Worm (Caenorhabditis elegans) whole organism, L1 larva: ENCODE measurements around the gene T08A11.1.
A peak's percentile ranks its signal among the peaks of the same experiment; 100 is the strongest.

Experiments
- C34B4.2 ChIP-seq: sonication (generic microtip); optimal IDR thresholded peaks from 2 replicates; lab custom pipeline; 2017; ENCODE audit warnings: mild to moderate bottlenecking, missing genetic modification characterization, missing compliant biosample characterization
- F16B12.6 ChIP-seq: fragments of 150-350 bp; optimal IDR thresholded peaks from 2 replicates; lab custom pipeline; 2014; ENCODE audit warnings: missing biosample characterization, missing genetic modification characterization
- Y116A8C.19 ChIP-seq: sonication (generic microtip); optimal IDR thresholded peaks from 2 replicates; lab custom pipeline; 2016; ENCODE audit warnings: missing compliant biosample characterization, missing genetic modification characterization, borderline replicate concordance
- aly-2 ChIP-seq: fragments of 150-350 bp; optimal IDR thresholded peaks from 2 replicates; lab custom pipeline; 2014; ENCODE audit warnings: missing biosample characterization, missing genetic modification characterization
- ceh-88 ChIP-seq: fragments of 200-800 bp; sonication (Bioruptor generic); IDR thresholded peaks from 2 replicates; pipeline ENCODE4 v1.3.6; 2022; ENCODE audit warnings: missing genetic modification characterization, missing compliant biosample characterization
- dpl-1 ChIP-seq, 3 experiments: fragments of 150-350 bp in 2 of 3; sonication (generic microtip) in 1 of 3; optimal IDR thresholded peaks; 2 replicates each; lab custom pipeline; 2014 to 2017; ENCODE audit warnings: missing biosample characterization in 3 of 3, missing genetic modification characterization in 3 of 3, missing genetic modification reagents in 3 of 3
- efl-1 ChIP-seq, 4 experiments: fragments of 150-350 bp; optimal IDR thresholded peaks in 3 of 4; peaks in 1 of 4; 1 replicate in 1 of 4; 2 replicates in 3 of 4; lab custom pipeline; 2014; ENCODE audit warnings: missing biosample characterization in 2 of 4, missing genetic modification characterization in 2 of 4, missing genetic modification reagents in 2 of 4
- efl-3 ChIP-seq: fragments of 200-800 bp; sonication (Bioruptor generic); optimal IDR thresholded peaks from 2 replicates; lab custom pipeline; 2018; ENCODE audit warnings: mild to moderate bottlenecking, missing genetic modification characterization, missing compliant biosample characterization
- egl-13 ChIP-seq: sonication (generic microtip); optimal IDR thresholded peaks from 2 replicates; lab custom pipeline; 2016; ENCODE audit warnings: missing genotype, missing genetic modification reagents, missing genetic modification characterization, missing compliant biosample characterization
- fkh-4 ChIP-seq: sonication (generic microtip); optimal IDR thresholded peaks from 2 replicates; lab custom pipeline; 2016; ENCODE audit warnings: missing compliant biosample characterization, missing genetic modification characterization, borderline replicate concordance
- fos-1 ChIP-seq: fragments of 150-350 bp; optimal IDR thresholded peaks from 2 replicates; lab custom pipeline; 2014; ENCODE audit warnings: missing biosample characterization, missing genetic modification characterization
- grh-1 ChIP-seq: fragments of 200-800 bp; sonication (Bioruptor generic); IDR thresholded peaks from 2 replicates; pipeline ENCODE4 v1.3.6; 2022; ENCODE audit warnings: missing genetic modification reagents, missing genetic modification characterization, missing compliant biosample characterization
- hpl-2 ChIP-seq: fragments of 150-350 bp; optimal IDR thresholded peaks from 2 replicates; lab custom pipeline; 2014; ENCODE audit warnings: missing biosample characterization, missing genetic modification reagents, missing genetic modification characterization
- isw-1 ChIP-seq: fragments of 200-800 bp; sonication (Bioruptor generic); IDR thresholded peaks from 2 replicates; pipeline ENCODE4 v1.3.6; 2022; ENCODE audit warnings: missing genetic modification characterization, missing compliant biosample characterization
- jun-1 ChIP-seq: fragments of 150-350 bp; optimal IDR thresholded peaks from 2 replicates; lab custom pipeline; 2014; ENCODE audit warnings: missing biosample characterization, missing genetic modification reagents, missing genetic modification characterization
- lin-15B ChIP-seq: fragments of 150-350 bp; sonication (generic microtip); optimal IDR thresholded peaks from 3 replicates; lab custom pipeline; 2014; ENCODE audit warnings: missing biosample characterization, missing genetic modification characterization
- mab-9 ChIP-seq: fragments of 200-800 bp; sonication (Bioruptor generic); IDR thresholded peaks from 2 replicates; pipeline ENCODE4 v1.3.6; 2022; ENCODE audit warnings: missing genetic modification reagents, missing genetic modification characterization, missing compliant biosample characterization
- mdl-1 ChIP-seq, 2 experiments: fragments of 150-350 bp; optimal IDR thresholded peaks; 2 replicates each; lab custom pipeline; 2014 to 2017; ENCODE audit warnings: missing biosample characterization in 2 of 2, missing genetic modification characterization in 2 of 2, inconsistent platforms in 1 of 2
- mef-2 ChIP-seq: fragments of 150-350 bp; optimal IDR thresholded peaks from 2 replicates; lab custom pipeline; 2014; ENCODE audit warnings: missing biosample characterization, missing genetic modification characterization
- nhr-20 ChIP-seq: sonication (generic microtip); optimal IDR thresholded peaks from 2 replicates; lab custom pipeline; 2016; ENCODE audit warnings: mild to moderate bottlenecking, missing genetic modification characterization, missing compliant biosample characterization
- nhr-237 ChIP-seq: fragments of 150-350 bp; optimal IDR thresholded peaks from 2 replicates; lab custom pipeline; 2014; ENCODE audit warnings: missing biosample characterization, missing genetic modification characterization
- nhr-77 ChIP-seq: fragments of 150-350 bp; optimal IDR thresholded peaks from 2 replicates; lab custom pipeline; 2014; ENCODE audit warnings: missing biosample characterization, missing genetic modification characterization
- nhr-85 ChIP-seq: sonication (generic microtip); peaks from one replicate; lab custom pipeline; 2016; ENCODE audit warnings: missing genetic modification characterization, inconsistent platforms, missing compliant biosample characterization
- rnt-1 ChIP-seq: sonication (generic microtip); optimal IDR thresholded peaks from 2 replicates; lab custom pipeline; 2016; ENCODE audit warnings: mild to moderate bottlenecking, missing genetic modification characterization, moderate library complexity, missing compliant biosample characterization
- skn-1 ChIP-seq: fragments of 150-350 bp; optimal IDR thresholded peaks from 2 replicates; lab custom pipeline; 2014; ENCODE audit warnings: missing biosample characterization, missing genetic modification characterization
- snu-23 ChIP-seq: sonication (generic microtip); optimal IDR thresholded peaks from 2 replicates; lab custom pipeline; 2016; ENCODE audit warnings: missing genetic modification characterization, missing compliant biosample characterization
- sptf-1 ChIP-seq: fragments of 150-350 bp; optimal IDR thresholded peaks from 2 replicates; lab custom pipeline; 2014; ENCODE audit warnings: missing biosample characterization, missing genetic modification characterization
- unc-130 ChIP-seq: fragments of 150-350 bp; optimal IDR thresholded peaks from 2 replicates; lab custom pipeline; 2017; ENCODE audit warnings: missing biosample characterization, missing genetic modification characterization, inconsistent platforms
- unc-30 ChIP-seq: sonication (generic microtip); optimal IDR thresholded peaks from 2 replicates; lab custom pipeline; 2017; ENCODE audit warnings: missing biosample characterization, missing genetic modification characterization
- unc-86 ChIP-seq: sonication (generic microtip); optimal IDR thresholded peaks from 2 replicates; lab custom pipeline; 2016; ENCODE audit warnings: missing genetic modification characterization, missing compliant biosample characterization
- unc-98 ChIP-seq: fragments of 200-800 bp; sonication (Bioruptor generic); IDR thresholded peaks from 2 replicates; pipeline ENCODE4 v1.3.6; 2022; ENCODE audit warnings: missing genetic modification characterization, missing compliant biosample characterization
- zip-4 ChIP-seq: fragments of 200-800 bp; sonication (Bioruptor generic); optimal IDR thresholded peaks from 2 replicates; lab custom pipeline; 2018; ENCODE audit warnings: mild to moderate bottlenecking, missing genetic modification characterization, moderate library complexity, missing compliant biosample characterization
- ztf-4 ChIP-seq: fragments of 150-350 bp; optimal IDR thresholded peaks from 2 replicates; lab custom pipeline; 2014; ENCODE audit warnings: missing biosample characterization, missing genetic modification characterization

T08A11.1 gene

ce11 chrIII:4269220-4269935 lies 6.4 kb upstream of the T08A11.1 start, which contains the start of the genes sftb-1 and R10E4.1 (continued):
- no peak for TF ChIP-seq unc-30 (tag; lab: Kevin White, UChicago)
- peak; percentile 30 for TF ChIP-seq lin-15B (tag; lab: Kevin White, UChicago)
- peak; percentile 55 for TF ChIP-seq isw-1
- TF ChIP-seq aly-2, result peak; percentile 29
- 0 out of 2 replicates have a peak, but pooled peaks have one; percentile 40 for TF ChIP-seq grh-1 (GFP tag; lab: Robert Waterston, UW)
- 0 out of 2 replicates have a peak, but pooled peaks have one; percentile 18 for TF ChIP-seq mab-9 (GFP tag; lab: Robert Waterston, UW)
- TF ChIP-seq fkh-4 (tag; lab: Kevin White, UChicago), result no peak
- peak; percentile 22 for TF ChIP-seq hpl-2 (GFP tag; lab: Kevin White, UChicago)

- no peak for TF ChIP-seq lin-15B (tag; lab: Kevin White, UChicago)
- no peak for TF ChIP-seq efl-1 (optimal IDR thresholded peaks at IDR 0.05; lab: Kevin White, UChicago)
- TF ChIP-seq efl-1 (GFP tag; optimal IDR thresholded peaks at IDR 0.05 in 1 of 2; lab: Kevin White, UChicago), result peak in 1 of 2 experiments; percentile 70
Measured at ce11 chrIII:4265892-4266291, 2.9 kb upstream of the T08A11.1 start.

- TF ChIP-seq fos-1 (tag; lab: Kevin White, UChicago) (no peak), unc-98 (GFP tag; lab: Robert Waterston, UW) (no peak), unc-86 (tag; lab: Kevin White, UChicago) (no peak), aly-2 (no peak), unc-130 (no peak), nhr-85 (tag; lab: Kevin White, UChicago) (no peak), ztf-4 (tag; lab: Kevin White, UChicago) (no peak)
- TF ChIP-seq, all 84 proteins: peak for 0
Measured at ce11 chrIII:4257896-4258295, 5.1 kb downstream of the T08A11.1 start.

ce11 chrIII:4247571-4247970 lies 15.4 kb downstream of the T08A11.1 start, which contains the start of gene Y44F5A.1:
Gene Y44F5A.1 (minus strand): TSS chrIII:4247671.
- TF ChIP-seq nhr-77 (tag; lab: Kevin White, UChicago) (no peak), rnt-1 (tag; lab: Kevin White, UChicago) (no peak), F16B12.6 (tag; lab: Kevin White, UChicago) (no peak), unc-30 (tag; lab: Kevin White, UChicago) (no peak)

ce11 chrIII:4244285-4244684 lies 18.7 kb downstream of the T08A11.1 start, which contains the start of gene zhit-2:
Gene zhit-2 (minus strand): TSS chrIII:4244385.
- no peak for TF ChIP-seq mdl-1 (tag; optimal IDR thresholded peaks at IDR 0.05; lab: Kevin White, UChicago)

- peak; percentile 2 for TF ChIP-seq nhr-85 (tag; lab: Kevin White, UChicago)
- no peak for TF ChIP-seq efl-1 (optimal IDR thresholded peaks at IDR 0.05; lab: Kevin White, UChicago)
- TF ChIP-seq efl-1 (GFP tag; optimal IDR thresholded peaks at IDR 0.05 in 1 of 2; lab: Kevin White, UChicago), result peak in 1 of 2 experiments; percentile 31
- no peak for TF ChIP-seq skn-1 (tag; lab: Kevin White, UChicago)
Measured at ce11 chrIII:4243461-4243860, 19.5 kb downstream of the T08A11.1 start, which contains the start of gene mrpl-21. Gene mrpl-21 (minus strand): TSS chrIII:4243561.

ce11 chrIII:4242225-4242862 lies 20.6 kb downstream of the T08A11.1 start, which contains the start of gene F43C1.7:
Gene F43C1.7 (minus strand): TSS chrIII:4242575.
- TF ChIP-seq sptf-1 (tag; lab: Kevin White, UChicago), result no peak
- no peak for TF ChIP-seq jun-1 (tag; lab: Kevin White, UChicago)
- TF ChIP-seq egl-13 (tag; lab: Kevin White, UChicago), result no peak
- TF ChIP-seq nhr-20 (tag; lab: Kevin White, UChicago), result no peak
- TF ChIP-seq C34B4.2 (tag; lab: Kevin White, UChicago), result no peak
- TF ChIP-seq mef-2 (tag; lab: Kevin White, UChicago), result no peak
- TF ChIP-seq skn-1 (tag; lab: Kevin White, UChicago), result peak; percentile 66
- no peak for TF ChIP-seq ceh-88 (GFP tag; lab: Robert Waterston, UW)
- no peak for TF ChIP-seq dpl-1 (GFP tag; optimal IDR thresholded peaks at IDR 0.05; lab: Kevin White, UChicago)
- TF ChIP-seq zip-4 (GFP tag; lab: Kevin White, UChicago), result peak; percentile 30
- no peak for TF ChIP-seq nhr-237
- TF ChIP-seq efl-3 (GFP tag; lab: Kevin White, UChicago), result no peak
- TF ChIP-seq snu-23 (GFP tag; lab: Kevin White, UChicago), result no peak
- no peak for TF ChIP-seq Y116A8C.19
